Fruit fly (Drosophila melanogaster) whole organism, wandering third instar larva: Measurements from ENCODE around the gene Acp29AB.

ENCODE experiments used
- Abd-B ChIP-seq: fragments of >200 bp; optimal IDR thresholded peaks from 2 replicates; lab custom pipeline; 2017; ENCODE audit warnings: missing biosample characterization, missing genetic modification characterization
- CG32264 ChIP-seq: fragments of 200-800 bp; sonication (Bioruptor generic); optimal IDR thresholded peaks from 2 replicates; lab custom pipeline; 2016; ENCODE audit warnings: missing biosample characterization, missing genetic modification characterization
- CG9705 ChIP-seq: fragments of 200-800 bp; sonication (Bioruptor generic); optimal IDR thresholded peaks from 2 replicates; lab custom pipeline; 2018; ENCODE audit warnings: missing biosample characterization, mild to moderate bottlenecking, missing genetic modification characterization
- Dfd ChIP-seq: fragments of >200 bp; optimal IDR thresholded peaks from 2 replicates; lab custom pipeline; 2017; ENCODE audit warnings: missing biosample characterization, missing genetic modification characterization
- Dif ChIP-seq: fragments of 200-275, 200-300 bp; sonication (Bioruptor generic); optimal IDR thresholded peaks from 2 replicates; lab custom pipeline; 2018; ENCODE audit warnings: missing biosample characterization, missing genetic modification characterization; ENCODE audit not compliant: partially characterized antibody
- GATAd ChIP-seq: sonication (Bioruptor generic); optimal IDR thresholded peaks from 2 replicates; lab custom pipeline; 2016; ENCODE audit warnings: missing biosample characterization, missing genetic modification characterization
- HLH106 ChIP-seq: fragments of 200-800 bp; optimal IDR thresholded peaks from 3 replicates; lab custom pipeline; 2019; ENCODE audit warnings: missing biosample characterization, mild to moderate bottlenecking, missing genetic modification characterization, moderate library complexity
- Hnf4 ChIP-seq: fragments of 200-800 bp; sonication (Bioruptor generic); optimal IDR thresholded peaks from 2 replicates; lab custom pipeline; 2016; ENCODE audit warnings: missing biosample characterization, mild to moderate bottlenecking, missing genetic modification characterization
- Hr83 ChIP-seq: fragments of 200-300 bp; sonication (Bioruptor generic); optimal IDR thresholded peaks from 2 replicates; lab custom pipeline; 2016; ENCODE audit warnings: missing biosample characterization, mild to moderate bottlenecking, missing genetic modification characterization, moderate library complexity; ENCODE audit not compliant: poor library complexity, severe bottlenecking
- Jra ChIP-seq: sonication (Bioruptor generic); optimal IDR thresholded peaks from 2 replicates; lab custom pipeline; 2016; ENCODE audit warnings: missing biosample characterization, missing genetic modification characterization
- Mio ChIP-seq: sonication (Bioruptor generic); optimal IDR thresholded peaks from 2 replicates; lab custom pipeline; 2016; ENCODE audit warnings: missing biosample characterization, missing genetic modification characterization
- Myc ChIP-seq: fragments of >200 bp; optimal IDR thresholded peaks from 2 replicates; lab custom pipeline; 2017
- N ChIP-seq: fragments of >200 bp; optimal IDR thresholded peaks from 2 replicates; lab custom pipeline; 2018; ENCODE audit warnings: missing biosample characterization, missing external identifiers, missing genetic modification characterization
- OdsH ChIP-seq: fragments of 200-800 bp; sonication (Bioruptor generic); optimal IDR thresholded peaks from 2 replicates; lab custom pipeline; 2016; ENCODE audit warnings: missing biosample characterization, mild to moderate bottlenecking, missing genetic modification characterization
- Rel ChIP-seq, 2 experiments: fragments of 200-800 bp; sonication (Bioruptor generic) in 1 of 2; optimal IDR thresholded peaks; 2 replicates in 1 of 2; 3 replicates in 1 of 2; lab custom pipeline; 2016 to 2019; ENCODE audit warnings: mild to moderate bottlenecking in 2 of 2, missing biosample characterization in 2 of 2, missing genetic modification characterization in 2 of 2, moderate library complexity in 1 of 2
- Sp1 ChIP-seq: fragments of 200-800 bp; sonication (Bioruptor generic); optimal IDR thresholded peaks from 3 replicates; lab custom pipeline; 2019; ENCODE audit warnings: missing biosample characterization, mild to moderate bottlenecking, missing genetic modification characterization, moderate library complexity
- Vsx2 ChIP-seq: fragments of 200-300, 225-300 bp; sonication (Bioruptor generic); optimal IDR thresholded peaks from 2 replicates; lab custom pipeline; 2018; ENCODE audit warnings: missing biosample characterization, missing genetic modification characterization; ENCODE audit not compliant: partially characterized antibody
- br ChIP-seq: fragments of 200-800 bp; sonication (Bioruptor generic); optimal IDR thresholded peaks from 2 replicates; lab custom pipeline; 2016; ENCODE audit warnings: missing biosample characterization, missing genetic modification characterization
- brk ChIP-seq: fragments of 200-800 bp; sonication (Bioruptor generic); optimal IDR thresholded peaks from 2 replicates; lab custom pipeline; 2016; ENCODE audit warnings: missing biosample characterization, mild to moderate bottlenecking, missing genetic modification characterization
- dl ChIP-seq, 2 experiments: fragments of 175-275, 200-275 bp in 1 of 2; fragments of 200-275 bp in 1 of 2; sonication (Bioruptor generic); optimal IDR thresholded peaks; lab custom pipeline; 2018; ENCODE audit warnings: mild to moderate bottlenecking in 2 of 2, missing biosample characterization in 2 of 2, missing genetic modification characterization in 2 of 2, moderate library complexity in 2 of 2; ENCODE audit not compliant: partially characterized antibody in 2 of 2, insufficient read depth in 1 of 2
- dmrt93B ChIP-seq: fragments of 200-800 bp; sonication (Bioruptor generic); optimal IDR thresholded peaks from 2 replicates; lab custom pipeline; 2018; ENCODE audit warnings: missing biosample characterization, mild to moderate bottlenecking, missing genetic modification characterization
- dsf ChIP-seq: sonication (Bioruptor generic); optimal IDR thresholded peaks from 2 replicates; lab custom pipeline; 2016; ENCODE audit warnings: missing biosample characterization, missing genetic modification characterization, borderline replicate concordance
- ey ChIP-seq: fragments of 200-800 bp; sonication (Bioruptor generic); optimal IDR thresholded peaks from 2 replicates; lab custom pipeline; 2016; ENCODE audit warnings: missing biosample characterization, missing genetic modification characterization
- foxo ChIP-seq, 2 experiments: fragments of 200-800 bp; sonication (Bioruptor generic); optimal IDR thresholded peaks; 2 replicates in 1 of 2; 3 replicates in 1 of 2; lab custom pipeline; 2016 to 2017; ENCODE audit warnings: missing biosample characterization in 2 of 2, missing genetic modification characterization in 2 of 2
- fru ChIP-seq: fragments of 200-800 bp; sonication (Bioruptor generic); optimal IDR thresholded peaks from 3 replicates; lab custom pipeline; 2016; ENCODE audit warnings: missing biosample characterization, mild to moderate bottlenecking, missing genetic modification characterization
- h ChIP-seq: fragments of 200-800 bp; sonication (Bioruptor generic); optimal IDR thresholded peaks from 3 replicates; lab custom pipeline; 2016; ENCODE audit warnings: missing biosample characterization, mild to moderate bottlenecking, missing genetic modification characterization
- jim ChIP-seq: fragments of 175-275, 200-325 bp; sonication (Bioruptor generic); optimal IDR thresholded peaks from 2 replicates; lab custom pipeline; 2016; ENCODE audit warnings: missing biosample characterization, mild to moderate bottlenecking, missing genetic modification characterization
- lola ChIP-seq: fragments of >200 bp; optimal IDR thresholded peaks from 2 replicates; lab custom pipeline; 2017; ENCODE audit warnings: missing biosample characterization, missing genetic modification characterization
- psq ChIP-seq: fragments of 200-800 bp; sonication (Bioruptor generic); optimal IDR thresholded peaks from 3 replicates; lab custom pipeline; 2017; ENCODE audit warnings: missing biosample characterization, mild to moderate bottlenecking, missing genetic modification characterization, moderate library complexity
- rgr ChIP-seq: fragments of 200-800 bp; sonication (Bioruptor generic); optimal IDR thresholded peaks from 3 replicates; lab custom pipeline; 2016; ENCODE audit warnings: missing biosample characterization, mild to moderate bottlenecking, missing genetic modification characterization
- sage ChIP-seq: fragments of 200-800 bp; sonication (Bioruptor generic); optimal IDR thresholded peaks from 2 replicates; lab custom pipeline; 2016; ENCODE audit warnings: missing biosample characterization, mild to moderate bottlenecking, missing genetic modification characterization
- sv ChIP-seq: fragments of 200-800 bp; sonication (Bioruptor generic); optimal IDR thresholded peaks from 3 replicates; lab custom pipeline; 2016; ENCODE audit warnings: missing biosample characterization, missing genetic modification characterization
- woc ChIP-seq: sonication (Bioruptor generic); optimal IDR thresholded peaks from 2 replicates; lab custom pipeline; 2016; ENCODE audit warnings: missing biosample characterization, mild to moderate bottlenecking, missing genetic modification characterization

Acp29AB gene

dm6 chr2L:8384108-8384601 is 8.9 kb downstream of the Acp29AB start, which contains the start of the genes Dad1 and CG13384 (continued):
- TF ChIP-seq N (GFP tag; lab: Kevin White, UChicago) (no peak), Abd-B (GFP tag; lab: Kevin White, UChicago) (no peak), Mio (peak; percentile 42)
- TF ChIP-seq, all 38 proteins: peak for 25

dm6 chr2L:8382646-8383045 is 10.4 kb downstream of the Acp29AB start, which contains the start of the genes CG13392 and Rcd4:
Gene CG13392 (minus strand): TSS chr2L:8382807.
Gene Rcd4 (plus strand): TSS chr2L:8382861.
- TF ChIP-seq lola (GFP tag; lab: Kevin White, UChicago) (no peak), foxo (GFP tag; optimal IDR thresholded peaks at IDR 0.05; lab: Kevin White, UChicago) (peak; percentile 24 to 88), dsf (GFP tag; lab: Kevin White, UChicago) (peak; percentile 30), dmrt93B (peak; percentile 26), jim (GFP tag; lab: Kevin White, UChicago) (peak; percentile 36), dl (GFP tag; optimal IDR thresholded peaks at IDR 0.05; lab: Kevin White, UChicago; ENCODE audit: insufficient read depth in 1 of 2, partially characterized antibody in 2 of 2) (no peak), Hnf4 (GFP tag; lab: Kevin White, UChicago) (peak; percentile 92), psq (GFP tag; lab: Kevin White, UChicago) (peak; percentile 70), Myc (lab: Kevin White, UChicago) (peak; percentile 46), woc (GFP tag; lab: Kevin White, UChicago) (peak; percentile 45), br (GFP tag; lab: Kevin White, UChicago) (peak; percentile 85), h (peak; percentile 87), ey (GFP tag; lab: Kevin White, UChicago) (peak; percentile 73), Sp1 (peak; percentile 64), N (GFP tag; lab: Kevin White, UChicago) (no peak), Dif (no peak), HLH106 (tag; lab: Kevin White, UChicago) (peak; percentile 68), Vsx2 (GFP tag; lab: Kevin White, UChicago) (no peak), sage (GFP tag; lab: Kevin White, UChicago) (peak; percentile 46), Jra (GFP tag; lab: Kevin White, UChicago) (peak; percentile 83), sv (peak; percentile 71), fru (GFP tag; lab: Kevin White, UChicago) (peak; percentile 90), Mio (peak; percentile 23), Rel (GFP tag; optimal IDR thresholded peaks at IDR 0.05; lab: Kevin White, UChicago) (no peak), Rel (tag; optimal IDR thresholded peaks at IDR 0.05; lab: Kevin White, UChicago) (peak; percentile 76), rgr (GFP tag; lab: Kevin White, UChicago) (peak; percentile 90), CG9705 (GFP tag; lab: Kevin White, UChicago) (peak; percentile 37), GATAd (GFP tag; lab: Kevin White, UChicago) (no peak), OdsH (GFP tag; lab: Kevin White, UChicago) (peak; percentile 74), brk (GFP tag; lab: Kevin White, UChicago) (peak; percentile 84), Dfd (GFP tag; lab: Kevin White, UChicago) (no peak), Hr83 (peak; percentile 94), CG32264 (GFP tag; lab: Kevin White, UChicago) (peak; percentile 49)

dm6 chr2L:8381508-8382036 is 11.4 kb downstream of the Acp29AB start, which contains the start of gene AlaRS:
Gene AlaRS (minus strand): TSS chr2L:8381764.
- TF ChIP-seq brk (GFP tag; lab: Kevin White, UChicago) (peak; percentile 65), h (peak; percentile 76), woc (GFP tag; lab: Kevin White, UChicago) (peak; percentile 57), sv (peak; percentile 30), psq (GFP tag; lab: Kevin White, UChicago) (peak; percentile 52), fru (GFP tag; lab: Kevin White, UChicago) (peak; percentile 63), Hr83 (no peak), Rel (GFP tag; optimal IDR thresholded peaks at IDR 0.05; lab: Kevin White, UChicago) (no peak), Rel (tag; optimal IDR thresholded peaks at IDR 0.05; lab: Kevin White, UChicago) (peak; percentile 24), dl (GFP tag; optimal IDR thresholded peaks at IDR 0.05; lab: Kevin White, UChicago; ENCODE audit: insufficient read depth in 1 of 2, partially characterized antibody in 2 of 2) (no peak), foxo (GFP tag; optimal IDR thresholded peaks at IDR 0.05; lab: Kevin White, UChicago) (peak in 1 of 2 experiments; percentile 66), ey (GFP tag; lab: Kevin White, UChicago) (peak; percentile 42), Sp1 (peak; percentile 56), CG9705 (GFP tag; lab: Kevin White, UChicago) (peak; percentile 40), sage (GFP tag; lab: Kevin White, UChicago) (peak; percentile 70), HLH106 (tag; lab: Kevin White, UChicago) (peak; percentile 53), Hnf4 (GFP tag; lab: Kevin White, UChicago) (peak; percentile 76), Jra (GFP tag; lab: Kevin White, UChicago) (peak; percentile 31), rgr (GFP tag; lab: Kevin White, UChicago) (peak; percentile 69), GATAd (GFP tag; lab: Kevin White, UChicago) (no peak), Myc (lab: Kevin White, UChicago) (no peak), dsf (GFP tag; lab: Kevin White, UChicago) (peak; percentile 15), OdsH (GFP tag; lab: Kevin White, UChicago) (peak; percentile 57), br (GFP tag; lab: Kevin White, UChicago) (peak; percentile 42), jim (GFP tag; lab: Kevin White, UChicago) (no peak)
